Worm (Caenorhabditis elegans): Measurements from ENCODE around the gene atg-7.

DNA sequence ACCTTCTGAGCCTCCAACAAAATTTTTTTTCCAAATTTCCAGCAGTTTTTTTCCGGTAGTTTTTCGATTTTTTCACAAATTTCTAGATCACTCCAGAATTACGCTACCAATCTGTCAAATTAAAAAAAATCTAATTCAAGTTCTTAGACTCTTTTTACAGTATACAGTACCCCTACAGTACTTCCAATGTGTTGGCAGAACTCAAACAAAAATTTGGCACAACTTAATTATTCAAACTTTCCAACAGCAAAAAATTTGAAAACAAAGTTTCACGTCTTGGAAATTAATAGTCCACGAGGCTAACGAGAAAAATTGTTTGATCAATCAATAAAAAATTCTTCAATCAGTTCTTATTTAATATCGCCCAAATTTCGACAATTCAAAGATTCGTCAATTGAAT lies 31.0 kb downstream of the atg-7 start, which contains the start of gene F36H1.3:
- no peak for TF ChIP-seq T22C8.4 (GFP tag; IDR thresholded peaks at IDR 0.05)
- TF ChIP-seq med-1 (GFP tag; optimal IDR thresholded peaks at IDR 0.05; ENCODE audit: insufficient read depth) = no peak
